Fruit fly (Drosophila melanogaster): ENCODE data around the gene Ets21C.

Gene Ets21C

DNA sequence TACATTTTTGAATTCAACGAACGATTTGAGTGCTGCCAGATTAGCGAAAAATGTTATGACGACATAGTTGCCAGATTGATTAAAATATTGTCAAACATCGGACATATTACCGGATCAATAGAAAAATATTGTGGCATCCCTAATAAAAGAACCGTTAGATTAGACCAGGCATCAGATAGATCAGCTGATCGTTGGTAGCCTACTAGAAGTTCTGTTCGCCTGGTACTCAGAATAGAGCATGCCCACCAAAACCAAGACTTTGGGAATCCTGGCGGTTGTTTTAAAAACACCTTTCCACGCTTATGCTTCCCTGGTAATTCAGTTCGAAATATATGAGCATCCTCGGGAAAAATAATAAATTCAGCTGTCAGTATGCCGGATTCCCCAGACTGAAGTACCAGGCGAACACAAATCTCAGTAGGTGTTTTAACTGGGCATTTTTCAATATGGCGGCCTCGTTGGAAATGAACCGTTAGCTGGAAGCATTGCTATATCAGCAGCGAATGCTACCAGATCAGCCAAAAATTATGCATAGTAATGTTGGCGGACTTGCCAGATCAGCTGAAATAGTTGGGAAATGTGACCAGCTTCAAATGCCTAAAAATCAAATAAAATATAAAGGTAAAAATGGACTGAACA, 12.0 kb downstream of the Ets21C start (continued):
- TF ChIP-seq nom (GFP tag; optimal IDR thresholded peaks at IDR 0.05) (peak; percentile 21), sqz (GFP tag; optimal IDR thresholded peaks at IDR 0.05) (no peak), Bgb (GFP tag; IDR thresholded peaks at IDR 0.05; ENCODE audit: partially characterized antibody) (peak; percentile 50), CG10147 (GFP tag; optimal IDR thresholded peaks at IDR 0.05) (peak; percentile 16), Scr (GFP tag; IDR thresholded peaks at IDR 0.05; ENCODE audit: partially characterized antibody) (peak; percentile 63), maf-S (GFP tag; optimal IDR thresholded peaks at IDR 0.05) (no peak), CG4360 (GFP tag; IDR thresholded peaks at IDR 0.05) (no peak), HLH4C (GFP tag; IDR thresholded peaks at IDR 0.05; ENCODE audit: partially characterized antibody) (peak; percentile 55; the same call in 1 of the 3 replicates), shn (GFP tag; optimal IDR thresholded peaks at IDR 0.05) (no peak), tup (GFP tag; optimal IDR thresholded peaks at IDR 0.05) (no peak), h (optimal IDR thresholded peaks at IDR 0.05) (no peak), CG4328 (GFP tag; optimal IDR thresholded peaks at IDR 0.05) (peak; percentile 19), CG11723 (GFP tag; optimal IDR thresholded peaks at IDR 0.05) (no peak), dimm (GFP tag; IDR thresholded peaks at IDR 0.05) (no peak), kni (GFP tag; optimal IDR thresholded peaks at IDR 0.05) (peak; percentile 100), zfh2 (GFP tag; optimal IDR thresholded peaks at IDR 0.05) (no peak), B-H2 (GFP tag; optimal IDR thresholded peaks at IDR 0.05) (no peak), yki (optimal IDR thresholded peaks at IDR 0.05) (no peak), CG7963 (GFP tag; IDR thresholded peaks at IDR 0.05; ENCODE audit: partially characterized antibody) (no peak), gt (GFP tag; IDR thresholded peaks at IDR 0.05) (no peak), Rfx (GFP tag; IDR thresholded peaks at IDR 0.05) (peak; percentile 47; the same call in 1 of the 2 replicates), MTF-1 (GFP tag; optimal IDR thresholded peaks at IDR 0.05; ENCODE audit: borderline replicate concordance) (no peak), mam (GFP tag; optimal IDR thresholded peaks at IDR 0.05) (no peak), cg (GFP tag; optimal IDR thresholded peaks at IDR 0.05) (peak; percentile 21), gem (tag; optimal IDR thresholded peaks at IDR 0.05) (no peak), CG31224 (GFP tag; IDR thresholded peaks at IDR 0.05) (peak; percentile 100), pfk (GFP tag; optimal IDR thresholded peaks at IDR 0.05) (no peak), CoRest (tag; optimal IDR thresholded peaks at IDR 0.05) (peak; percentile 79), lilli (GFP tag; optimal IDR thresholded peaks at IDR 0.05) (peak; percentile 7), CG32532 (GFP tag; IDR thresholded peaks at IDR 0.05) (no peak), sim (GFP tag; IDR thresholded peaks at IDR 0.05) (0 out of 2 replicates have a peak, but pooled peaks have one; percentile 21), her (GFP tag; optimal IDR thresholded peaks at IDR 0.05) (no peak), CG11456 (GFP tag; IDR thresholded peaks at IDR 0.05) (peak; percentile 19; the same call in 1 of the 3 replicates), CG10321 (GFP tag; IDR thresholded peaks at IDR 0.05) (no peak), CG11247 (GFP tag; IDR thresholded peaks at IDR 0.05) (no peak), CG13424 (tag; optimal IDR thresholded peaks at IDR 0.05) (no peak), Camta (GFP tag; optimal IDR thresholded peaks at IDR 0.05) (no peak), CG2875 (GFP tag; optimal IDR thresholded peaks at IDR 0.05) (no peak), NC2β (GFP tag; optimal IDR thresholded peaks at IDR 0.05) (peak; percentile 26), stc (GFP tag; IDR thresholded peaks at IDR 0.05) (no peak), CG9817 (tag; optimal IDR thresholded peaks at IDR 0.05) (no peak), Oli (tag; optimal IDR thresholded peaks at IDR 0.05) (no peak), mld (GFP tag; IDR thresholded peaks at IDR 0.05; ENCODE audit: partially characterized antibody) (peak; percentile 66; the same call in 1 of the 3 replicates), CG8359 (GFP tag; optimal IDR thresholded peaks at IDR 0.05; ENCODE audit: borderline replicate concordance) (no peak), D19B (GFP tag; optimal IDR thresholded peaks at IDR 0.05) (no peak), CG13296 (GFP tag; optimal IDR thresholded peaks at IDR 0.05) (no peak), CG7987 (GFP tag; optimal IDR thresholded peaks at IDR 0.05) (no peak), gcm (GFP tag; optimal IDR thresholded peaks at IDR 0.05) (peak; percentile 58), D19A (tag; optimal IDR thresholded peaks at IDR 0.05) (peak; percentile 8), tap (tag; optimal IDR thresholded peaks at IDR 0.05) (peak; percentile 23)

Measured in whole organism, embryonic.